Comparison of ENCODE assay signal across 1 worm cellular context in genomic region chrIII:2125936-2126335, ce11.
TF ChIP-seq lines count a peak whose summit lies in the region.

No protein-coding gene starts in this region.

TF ChIP-seq in whole organism, L1 larva, 84 proteins besides CTCF, POLR2A, EP300 and RAD21 (continued from another document):
- TF ChIP-seq swsn-7 (tag; optimal IDR thresholded peaks at IDR 0.05; lab: Kevin White, UChicago) = peak; percentile 11
- peak in 1 of 6 experiments; percentile 51 for TF ChIP-seq elt-3 (tag; optimal IDR thresholded peaks at IDR 0.05; lab: Kevin White, UChicago)
- no peak for TF ChIP-seq hpl-2 (GFP tag; optimal IDR thresholded peaks at IDR 0.05; lab: Kevin White, UChicago)
- no peak for TF ChIP-seq nhr-11 (tag; optimal IDR thresholded peaks at IDR 0.05; lab: Kevin White, UChicago)
- no peak for TF ChIP-seq hlh-17 (GFP tag; optimal IDR thresholded peaks at IDR 0.05; lab: Kevin White, UChicago; ENCODE audit: borderline replicate concordance)
- no peak for TF ChIP-seq nhr-28 (tag; optimal IDR thresholded peaks at IDR 0.05; lab: Kevin White, UChicago)
- no peak for TF ChIP-seq Y116A8C.19 (tag; optimal IDR thresholded peaks at IDR 0.05; lab: Kevin White, UChicago; ENCODE audit: borderline replicate concordance)
- no peak for TF ChIP-seq ces-1 (GFP tag; optimal IDR thresholded peaks at IDR 0.05; lab: Kevin White, UChicago)
- TF ChIP-seq nhr-77 (tag; optimal IDR thresholded peaks at IDR 0.05; lab: Kevin White, UChicago) = no peak
- TF ChIP-seq sup-37 (GFP tag; optimal IDR thresholded peaks at IDR 0.05; lab: Kevin White, UChicago) = no peak
- no peak for TF ChIP-seq pag-3 (tag; optimal IDR thresholded peaks at IDR 0.05; lab: Kevin White, UChicago; ENCODE audit: borderline replicate concordance, insufficient read depth)
- TF ChIP-seq blmp-1 (tag; optimal IDR thresholded peaks at IDR 0.05; lab: Kevin White, UChicago) = peak; percentile 28
- no peak for TF ChIP-seq efl-3 (GFP tag; optimal IDR thresholded peaks at IDR 0.05; lab: Kevin White, UChicago)
- TF ChIP-seq isw-1 (GFP tag; IDR thresholded peaks at IDR 0.05; lab: Robert Waterston, UW) = no peak
- no peak for TF ChIP-seq zip-4 (GFP tag; optimal IDR thresholded peaks at IDR 0.05; lab: Kevin White, UChicago)
- TF ChIP-seq unc-62 (GFP tag; optimal IDR thresholded peaks at IDR 0.05; lab: Kevin White, UChicago) = no peak
- TF ChIP-seq egl-27 (tag; optimal IDR thresholded peaks at IDR 0.05; lab: Kevin White, UChicago) = no peak
- TF ChIP-seq snu-23 (GFP tag; optimal IDR thresholded peaks at IDR 0.05; lab: Kevin White, UChicago) = peak; percentile 57
- no peak for TF ChIP-seq nhr-90 (tag; optimal IDR thresholded peaks at IDR 0.05; lab: Kevin White, UChicago; ENCODE audit: poor library complexity)
- TF ChIP-seq skn-1 (tag; optimal IDR thresholded peaks at IDR 0.05; lab: Kevin White, UChicago) = no peak
- TF ChIP-seq jun-1 (tag; optimal IDR thresholded peaks at IDR 0.05; lab: Kevin White, UChicago) = no peak
- TF ChIP-seq tlp-1 (tag; optimal IDR thresholded peaks at IDR 0.05; lab: Kevin White, UChicago) = no peak
- TF ChIP-seq snpc-4 (tag; optimal IDR thresholded peaks at IDR 0.05; lab: Kevin White, UChicago) = no peak
- no peak for TF ChIP-seq grh-1 (GFP tag; IDR thresholded peaks at IDR 0.05; lab: Robert Waterston, UW)
- TF ChIP-seq nhr-20 (tag; optimal IDR thresholded peaks at IDR 0.05; lab: Kevin White, UChicago) = peak; percentile 21
- TF ChIP-seq lir-3 (tag; optimal IDR thresholded peaks at IDR 0.05; lab: Kevin White, UChicago; ENCODE audit: poor library complexity) = no peak
- TF ChIP-seq lin-13 (GFP tag; optimal IDR thresholded peaks at IDR 0.05; lab: Kevin White, UChicago) = no peak
- TF ChIP-seq mab-9 (GFP tag; IDR thresholded peaks at IDR 0.05; lab: Robert Waterston, UW) = no peak
- TF ChIP-seq rnt-1 (tag; optimal IDR thresholded peaks at IDR 0.05; lab: Kevin White, UChicago) = no peak
- peak; percentile 87 for TF ChIP-seq nhr-85 (tag; lab: Kevin White, UChicago)
- TF ChIP-seq ceh-90 (tag; optimal IDR thresholded peaks at IDR 0.05; lab: Kevin White, UChicago) = no peak
- TF ChIP-seq nhr-237 (tag; optimal IDR thresholded peaks at IDR 0.05; lab: Kevin White, UChicago) = no peak
- TF ChIP-seq lin-14 (GFP tag; optimal IDR thresholded peaks at IDR 0.05; lab: Kevin White, UChicago) = peak; percentile 67
- no peak for TF ChIP-seq sox-4 (tag; optimal IDR thresholded peaks at IDR 0.05; lab: Kevin White, UChicago)
- TF ChIP-seq efl-1 (optimal IDR thresholded peaks at IDR 0.05; lab: Kevin White, UChicago) = peak; percentile 24 to 38
- peak; percentile 14 to 89 for TF ChIP-seq efl-1 (GFP tag; optimal IDR thresholded peaks at IDR 0.05 in 1 of 2; lab: Kevin White, UChicago)
- TF ChIP-seq fkh-8 (tag; optimal IDR thresholded peaks at IDR 0.05; lab: Kevin White, UChicago) = no peak
- no peak for TF ChIP-seq nhr-71 (tag; optimal IDR thresholded peaks at IDR 0.05; lab: Kevin White, UChicago)
- TF ChIP-seq mdl-1 (tag; optimal IDR thresholded peaks at IDR 0.05; lab: Kevin White, UChicago) = peak in 1 of 2 experiments; percentile 43
- TF ChIP-seq elt-2 (tag; optimal IDR thresholded peaks at IDR 0.05; lab: Kevin White, UChicago) = no peak
- TF ChIP-seq sptf-1 (tag; optimal IDR thresholded peaks at IDR 0.05; lab: Kevin White, UChicago) = no peak
- TF ChIP-seq dpl-1 (GFP tag; optimal IDR thresholded peaks at IDR 0.05; lab: Kevin White, UChicago) = peak in 2 of 3 experiments; percentile 6 to 18
- no peak for TF ChIP-seq aha-1 (tag; optimal IDR thresholded peaks at IDR 0.05; lab: Kevin White, UChicago)
- peak; percentile 68 for TF ChIP-seq mep-1 (tag; optimal IDR thresholded peaks at IDR 0.05; lab: Kevin White, UChicago)
- TF ChIP-seq xbp-1 (tag; optimal IDR thresholded peaks at IDR 0.05; lab: Kevin White, UChicago) = no peak
- no peak for TF ChIP-seq hlh-4 (tag; optimal IDR thresholded peaks at IDR 0.05; lab: Kevin White, UChicago)
- TF ChIP-seq unc-98 (GFP tag; IDR thresholded peaks at IDR 0.05; lab: Robert Waterston, UW) = no peak
- TF ChIP-seq aly-2 (tag; optimal IDR thresholded peaks at IDR 0.05; lab: Kevin White, UChicago) = no peak
TF ChIP-seq in whole organism, L1 larva: peak in this region for 14.
